Worm (Caenorhabditis elegans) whole organism, young adult: ENCODE results near the gene wbp-11.

Experiments
- chd-7 ChIP-seq: sonication (generic microtip); optimal IDR thresholded peaks from 2 replicates; lab custom pipeline; 2016; ENCODE audit warnings: mild to moderate bottlenecking, missing genetic modification characterization, moderate library complexity, missing compliant biosample characterization
- egrh-3 ChIP-seq: fragments of 200-800 bp; sonication (Bioruptor generic); IDR thresholded peaks from 2 replicates; pipeline ENCODE4 v1.3.6; 2022; ENCODE audit warnings: missing genetic modification reagents, missing genetic modification characterization, missing compliant biosample characterization
- ets-4 ChIP-seq: fragments of 200-800 bp; sonication (Bioruptor generic); optimal IDR thresholded peaks from 2 replicates; lab custom pipeline; 2018; ENCODE audit warnings: mild to moderate bottlenecking, missing genetic modification characterization, missing compliant biosample characterization
- let-607 ChIP-seq, 2 experiments: fragments of 200-800 bp in 1 of 2; sonication (Bioruptor generic) in 1 of 2; sonication (generic microtip) in 1 of 2; optimal IDR thresholded peaks; 2 replicates each; lab custom pipeline; 2016 to 2018; ENCODE audit warnings: mild to moderate bottlenecking in 2 of 2, missing compliant biosample characterization in 2 of 2, missing genetic modification characterization in 2 of 2, moderate library complexity in 2 of 2, missing genotype in 1 of 2
- lin-35 ChIP-seq, 3 experiments: fragments of 150-350 bp in 2 of 3; sonication (generic microtip) in 1 of 3; optimal IDR thresholded peaks; 2 replicates each; lab custom pipeline; 2014 to 2018; ENCODE audit warnings: missing biosample characterization in 3 of 3, missing genetic modification characterization in 3 of 3, missing genetic modification reagents in 3 of 3
- lir-1 ChIP-seq: fragments of 200-800 bp; sonication (Bioruptor generic); conservative IDR thresholded peaks from 2 replicates; pipeline ENCODE4 v1.3.6; 2022; ENCODE audit warnings: missing genetic modification reagents, missing genetic modification characterization, missing compliant biosample characterization
- nhr-179 ChIP-seq: sonication (generic microtip); optimal IDR thresholded peaks from 2 replicates; lab custom pipeline; 2016; ENCODE audit warnings: mild to moderate bottlenecking, missing genetic modification characterization, missing compliant biosample characterization
- snpc-1.3 ChIP-seq: sonication (generic microtip); optimal IDR thresholded peaks from 2 replicates; lab custom pipeline; 2017; ENCODE audit warnings: missing genetic modification characterization, mild to moderate bottlenecking, missing compliant biosample characterization, antibody characterized with exemption, moderate library complexity, missing genotype, missing genetic modification reagents; ENCODE audit not compliant: insufficient read depth

DNA sequence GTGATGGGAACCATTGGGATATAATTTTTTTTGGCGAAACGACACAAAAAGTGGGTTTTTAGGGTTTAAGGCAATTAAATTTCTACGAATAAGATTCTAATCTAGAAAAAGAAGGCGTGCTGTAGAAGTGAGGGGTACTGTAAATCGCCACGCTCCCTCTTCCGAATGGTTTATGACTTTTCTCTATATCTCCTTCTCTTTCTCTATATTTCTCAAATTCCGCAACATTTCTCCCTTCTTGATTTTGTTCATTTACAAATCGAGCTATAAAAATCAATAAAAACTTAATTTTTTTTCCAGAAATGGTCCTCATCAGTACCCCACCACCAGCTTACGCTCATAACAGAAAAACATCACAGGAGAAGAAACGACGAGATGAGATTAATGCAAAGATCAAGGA, 45.4 kb downstream of the wbp-11 start, which contains the start of gene ref-1:
- TF ChIP-seq snpc-1.3 (tag; lab: Kevin White, UChicago) (no peak), nhr-179 (tag; lab: Kevin White, UChicago) (no peak), ets-4 (GFP tag; lab: Kevin White, UChicago) (no peak), chd-7 (tag; lab: Kevin White, UChicago) (no peak), egrh-3 (GFP tag; lab: Robert Waterston, UW) (no peak), lir-1 (no peak), lin-35 (GFP tag; optimal IDR thresholded peaks at IDR 0.05; lab: Kevin White, UChicago) (no peak), let-607 (tag; optimal IDR thresholded peaks at IDR 0.05; lab: Kevin White, UChicago) (no peak)
